Fruit fly (Drosophila melanogaster): ENCODE data around the gene verm.

Gene verm

dm6 chr3L:19701662-19702061, 6.6 kb upstream of the verm start:
- 0 out of 4 replicates have a peak, but pooled peaks have one; percentile 18 for TF ChIP-seq chinmo (GFP tag; IDR thresholded peaks at IDR 0.05; ENCODE audit: partially characterized antibody)
- no peak for TF ChIP-seq CG18764 (GFP tag; optimal IDR thresholded peaks at IDR 0.05)
- TF ChIP-seq CG4730 (GFP tag; IDR thresholded peaks at IDR 0.05) = no peak
- no peak for TF ChIP-seq CG1603 (tag; optimal IDR thresholded peaks at IDR 0.05)
- no peak for TF ChIP-seq jumu (GFP tag; optimal IDR thresholded peaks at IDR 0.05)
- TF ChIP-seq Ets65A (GFP tag) = peak; percentile 83
- peak; percentile 20; the same call in 1 of the 3 replicates for TF ChIP-seq sr (GFP tag; IDR thresholded peaks at IDR 0.05)
- TF ChIP-seq CG11085 (GFP tag; IDR thresholded peaks at IDR 0.05) = no peak
- peak; percentile 68 for TF ChIP-seq CG8478 (optimal IDR thresholded peaks at IDR 0.05)
- TF ChIP-seq Mrtf (GFP tag; IDR thresholded peaks at IDR 0.05) = no peak
- TF ChIP-seq gcm2 (GFP tag; optimal IDR thresholded peaks at IDR 0.05) = no peak
- no peak for TF ChIP-seq CG8765 (GFP tag; IDR thresholded peaks at IDR 0.05)

- TF ChIP-seq nerfin-2 (GFP tag; IDR thresholded peaks at IDR 0.05; ENCODE audit: partially characterized antibody) (peak; percentile 52), tna (GFP tag; IDR thresholded peaks at IDR 0.05; ENCODE audit: partially characterized antibody) (0 out of 2 replicates have a peak, but pooled peaks have one; percentile 41), Bgb (GFP tag; IDR thresholded peaks at IDR 0.05; ENCODE audit: partially characterized antibody) (0 out of 2 replicates have a peak, but pooled peaks have one; percentile 22), TFAM (GFP tag; optimal IDR thresholded peaks at IDR 0.05) (no peak), HLH4C (GFP tag; IDR thresholded peaks at IDR 0.05; ENCODE audit: partially characterized antibody) (peak; percentile 63; the same call in 2 of the 3 replicates), Doc3 (GFP tag; IDR thresholded peaks at IDR 0.05; ENCODE audit: partially characterized antibody) (0 out of 3 replicates have a peak, but pooled peaks have one; percentile 18), CG18599 (GFP tag; optimal IDR thresholded peaks at IDR 0.05) (no peak), CG6791 (GFP tag; IDR thresholded peaks at IDR 0.05; ENCODE audit: partially characterized antibody) (0 out of 3 replicates have a peak, but pooled peaks have one; percentile 44), CG14710 (tag; optimal IDR thresholded peaks at IDR 0.05) (no peak)
Measured at dm6 chr3L:19701106-19701505, 6.0 kb upstream of the verm start.

- no peak for TF ChIP-seq CG17568 (GFP tag; optimal IDR thresholded peaks at IDR 0.05)
- TF ChIP-seq Blimp-1 (GFP tag; optimal IDR thresholded peaks at IDR 0.05) = peak; percentile 82
- no peak for TF ChIP-seq CG17829 (tag; optimal IDR thresholded peaks at IDR 0.05)
- peak; percentile 95 for TF ChIP-seq CG13894 (tag; optimal IDR thresholded peaks at IDR 0.05)
- TF ChIP-seq Med (GFP tag) = peak; percentile 15
- TF ChIP-seq chinmo (GFP tag; IDR thresholded peaks at IDR 0.05; ENCODE audit: partially characterized antibody) = peak; percentile 81
- TF ChIP-seq CG8924 (tag; optimal IDR thresholded peaks at IDR 0.05) = no peak
- TF ChIP-seq maf-S (GFP tag; optimal IDR thresholded peaks at IDR 0.05) = no peak
- TF ChIP-seq nau (GFP tag; optimal IDR thresholded peaks at IDR 0.05) = no peak
- TF ChIP-seq CG1603 (tag; optimal IDR thresholded peaks at IDR 0.05) = no peak
- no peak for TF ChIP-seq nerfin-2 (GFP tag; IDR thresholded peaks at IDR 0.05; ENCODE audit: partially characterized antibody)
- TF ChIP-seq rib (GFP tag; IDR thresholded peaks at IDR 0.05) = 0 out of 2 replicates have a peak, but pooled peaks have one; percentile 49
- TF ChIP-seq Lhr (GFP tag; optimal IDR thresholded peaks at IDR 0.05) = no peak
- TF ChIP-seq Dll (GFP tag; IDR thresholded peaks at IDR 0.05; ENCODE audit: partially characterized antibody) = no peak
- TF ChIP-seq Dip2 (GFP tag; IDR thresholded peaks at IDR 0.05) = no peak
- no peak for TF ChIP-seq CG17328 (GFP tag; IDR thresholded peaks at IDR 0.05)
- TF ChIP-seq CG6683 (GFP tag; optimal IDR thresholded peaks at IDR 0.05) = no peak
- no peak for TF ChIP-seq CG15011 (GFP tag; optimal IDR thresholded peaks at IDR 0.05)
- TF ChIP-seq CG10543 (GFP tag; optimal IDR thresholded peaks at IDR 0.05) = peak; percentile 3
- no peak for TF ChIP-seq CG10366 (GFP tag; IDR thresholded peaks at IDR 0.05)
- TF ChIP-seq abd-A (tag; optimal IDR thresholded peaks at IDR 0.05) = peak; percentile 95
- TF ChIP-seq sens (GFP tag) = peak; percentile 48
- TF ChIP-seq Ets65A (GFP tag) = no peak
- peak; percentile 60 for TF ChIP-seq sd (tag; optimal IDR thresholded peaks at IDR 0.05)
- no peak for TF ChIP-seq nom (GFP tag; optimal IDR thresholded peaks at IDR 0.05)
- no peak for TF ChIP-seq CG31441 (GFP tag; IDR thresholded peaks at IDR 0.05)
- peak; percentile 63 for TF ChIP-seq CG12769 (tag; optimal IDR thresholded peaks at IDR 0.05)
- no peak for TF ChIP-seq sr (GFP tag; IDR thresholded peaks at IDR 0.05)
- peak; percentile 3 for TF ChIP-seq kni (GFP tag; optimal IDR thresholded peaks at IDR 0.05)
Measured at dm6 chr3L:19700463-19700862, 5.4 kb upstream of the verm start.

All from whole organism, embryonic.